Worm (Caenorhabditis elegans) whole organism, L4 larva: ENCODE measurements around the gene gcst-1.

Experiments used
- D1046.2 ChIP-seq: fragments of 200-800 bp; sonication (Bioruptor generic); IDR thresholded peaks from 2 replicates; pipeline ENCODE4 v1.3.6; 2022; ENCODE audit warnings: missing genetic modification characterization, missing compliant biosample characterization
- F10B5.3 ChIP-seq: sonication (generic microtip); optimal IDR thresholded peaks from 2 replicates; lab custom pipeline; 2016; ENCODE audit warnings: mild to moderate bottlenecking, missing genetic modification characterization, missing compliant biosample characterization
- F26F4.8 ChIP-seq: fragments of 200-800 bp; sonication (Bioruptor generic); conservative IDR thresholded peaks from 2 replicates; pipeline ENCODE4 v1.3.6; 2022; ENCODE audit warnings: missing genetic modification characterization, missing compliant biosample characterization
- R02D3.7 ChIP-seq: fragments of 150-350 bp; sonication (generic microtip); optimal IDR thresholded peaks from 3 replicates; lab custom pipeline; 2014; ENCODE audit warnings: missing biosample characterization, missing genetic modification characterization
- Y5F2A.4 ChIP-seq: fragments of 200-800 bp; sonication (Bioruptor generic); optimal IDR thresholded peaks from 2 replicates; lab custom pipeline; 2018; ENCODE audit warnings: mild to moderate bottlenecking, missing genetic modification characterization, missing compliant biosample characterization
- ZK546.5 ChIP-seq, 2 experiments: sonication (generic microtip); optimal IDR thresholded peaks; 2 replicates each; lab custom pipeline; 2017; ENCODE audit warnings: missing biosample characterization in 2 of 2, missing genetic modification characterization in 2 of 2
- aha-1 ChIP-seq: fragments of 150-350 bp; peaks from one replicate; lab custom pipeline; 2014; ENCODE audit warnings: missing biosample characterization, missing genetic modification characterization
- arid-1 ChIP-seq: fragments of 200-800 bp; sonication (Bioruptor generic); conservative IDR thresholded peaks from 2 replicates; pipeline ENCODE4 v1.3.6; 2022; ENCODE audit warnings: missing genetic modification reagents, missing genetic modification characterization, missing compliant biosample characterization
- ceh-20 ChIP-seq: fragments of 200-800 bp; sonication (Bioruptor generic); IDR thresholded peaks from 2 replicates; pipeline ENCODE4 v1.3.6; 2022; ENCODE audit warnings: missing genetic modification reagents, missing genetic modification characterization, missing compliant biosample characterization
- ces-1 ChIP-seq: fragments of 150-350 bp; sonication (generic microtip); optimal IDR thresholded peaks from 4 replicates; lab custom pipeline; 2014; ENCODE audit warnings: missing biosample characterization, missing genetic modification reagents, missing genetic modification characterization
- cey-2 ChIP-seq: sonication (generic microtip); optimal IDR thresholded peaks from 3 replicates; lab custom pipeline; 2017; ENCODE audit warnings: missing genetic modification characterization, mild to moderate bottlenecking, missing compliant biosample characterization, antibody characterized with exemption, borderline replicate concordance; ENCODE audit not compliant: insufficient read depth
- ctbp-1 ChIP-seq: fragments of 200-800 bp; sonication (Bioruptor generic); IDR thresholded peaks from 2 replicates; pipeline ENCODE4 v1.3.6; 2022; ENCODE audit warnings: missing genetic modification reagents, missing genetic modification characterization, missing compliant biosample characterization
- daf-16 ChIP-seq, 3 experiments: sonication (generic microtip); optimal IDR thresholded peaks; 2 replicates each; lab custom pipeline; 2016 to 2017; ENCODE audit warnings: missing genetic modification characterization in 3 of 3, missing genetic modification reagents in 3 of 3, mild to moderate bottlenecking in 2 of 3, missing compliant biosample characterization in 2 of 3, missing biosample characterization in 1 of 3, moderate library complexity in 1 of 3
- daf-19 ChIP-seq: fragments of 200-800 bp; sonication (Bioruptor generic); conservative IDR thresholded peaks from 2 replicates; pipeline ENCODE4 v1.3.6; 2022; ENCODE audit warnings: missing genetic modification characterization, missing compliant biosample characterization
- dmd-9 ChIP-seq: fragments of 200-800 bp; sonication (Bioruptor generic); IDR thresholded peaks from 2 replicates; pipeline ENCODE4 v1.3.6; 2022; ENCODE audit warnings: missing genetic modification reagents, missing genetic modification characterization, missing compliant biosample characterization
- dve-1 ChIP-seq: sonication (generic microtip); optimal IDR thresholded peaks from 2 replicates; lab custom pipeline; 2017; ENCODE audit warnings: antibody characterized with exemption, mild to moderate bottlenecking, missing genetic modification characterization, missing compliant biosample characterization; ENCODE audit not compliant: insufficient read depth
- gei-8 ChIP-seq: fragments of 200-800 bp; sonication (Bioruptor generic); optimal IDR thresholded peaks from 2 replicates; lab custom pipeline; 2018; ENCODE audit warnings: mild to moderate bottlenecking, missing genetic modification characterization, missing compliant biosample characterization
- hif-1 ChIP-seq, 2 experiments: sonication (generic microtip); optimal IDR thresholded peaks; 2 replicates each; lab custom pipeline; 2016 to 2017; ENCODE audit warnings: missing compliant biosample characterization in 2 of 2, missing genetic modification characterization in 2 of 2, missing genetic modification reagents in 2 of 2, missing genotype in 2 of 2, mild to moderate bottlenecking in 1 of 2
- hlh-11 ChIP-seq: fragments of 200-800 bp; sonication (Bioruptor generic); optimal IDR thresholded peaks from 2 replicates; lab custom pipeline; 2018; ENCODE audit warnings: mild to moderate bottlenecking, missing genetic modification characterization, missing compliant biosample characterization
- hlh-30 ChIP-seq: sonication (generic microtip); optimal IDR thresholded peaks from 2 replicates; lab custom pipeline; 2017; ENCODE audit warnings: antibody characterized with exemption, mild to moderate bottlenecking, missing genetic modification characterization, missing compliant biosample characterization; ENCODE audit not compliant: insufficient read depth
- jun-1 ChIP-seq: fragments of 150-350 bp; optimal IDR thresholded peaks from 2 replicates; lab custom pipeline; 2014; ENCODE audit warnings: missing biosample characterization, missing genetic modification reagents, missing genetic modification characterization
- lin-1 ChIP-seq: fragments of 200-800 bp; sonication (Bioruptor generic); IDR thresholded peaks from 2 replicates; pipeline ENCODE4 v1.3.6; 2022; ENCODE audit warnings: missing genetic modification reagents, missing genetic modification characterization, missing compliant biosample characterization
- lin-13 ChIP-seq: fragments of 150-350 bp; optimal IDR thresholded peaks from 2 replicates; lab custom pipeline; 2014; ENCODE audit warnings: missing biosample characterization, missing genetic modification reagents, missing genetic modification characterization
- lin-38 ChIP-seq: fragments of 200-800 bp; sonication (Bioruptor generic); IDR thresholded peaks from 2 replicates; pipeline ENCODE4 v1.3.6; 2022; ENCODE audit warnings: missing genetic modification reagents, missing genetic modification characterization, missing compliant biosample characterization
- lin-39 ChIP-seq: fragments of 150-350 bp; optimal IDR thresholded peaks from 2 replicates; lab custom pipeline; 2014; ENCODE audit warnings: missing biosample characterization, missing genetic modification reagents, missing genetic modification characterization
- madf-5 ChIP-seq, 2 experiments: fragments of 200-800 bp; sonication (Bioruptor generic); IDR thresholded peaks; 2 replicates each; pipeline ENCODE4 v1.3.6; 2022; ENCODE audit warnings: missing compliant biosample characterization in 2 of 2, missing genetic modification characterization in 2 of 2
- mdl-1 ChIP-seq, 2 experiments: fragments of 150-350 bp in 1 of 2; sonication (generic microtip) in 1 of 2; optimal IDR thresholded peaks; 2 replicates each; lab custom pipeline; 2014 to 2017; ENCODE audit warnings: missing biosample characterization in 2 of 2, missing genetic modification characterization in 2 of 2
- mdt-29 ChIP-seq: fragments of 200-800 bp; sonication (Bioruptor generic); IDR thresholded peaks from 2 replicates; pipeline ENCODE4 v1.3.6; 2022; ENCODE audit warnings: missing genetic modification reagents, missing genetic modification characterization, missing compliant biosample characterization
- mes-2 ChIP-seq: sonication (generic microtip); optimal IDR thresholded peaks from 2 replicates; lab custom pipeline; 2016; ENCODE audit warnings: missing genotype, mild to moderate bottlenecking, missing genetic modification characterization, missing compliant biosample characterization; ENCODE audit not compliant: poor library complexity, severe bottlenecking
- mxl-2 ChIP-seq: fragments of 200-800 bp; sonication (Bioruptor generic); conservative IDR thresholded peaks from 2 replicates; pipeline ENCODE4 v1.3.6; 2022; ENCODE audit warnings: missing genetic modification reagents, missing genetic modification characterization, missing compliant biosample characterization
- mxl-3 ChIP-seq: fragments of 200-800 bp; sonication (Bioruptor generic); optimal IDR thresholded peaks from 2 replicates; lab custom pipeline; 2018; ENCODE audit warnings: mild to moderate bottlenecking, missing genetic modification characterization, missing compliant biosample characterization
- nhr-10 ChIP-seq: fragments of 150-350 bp; optimal IDR thresholded peaks from 2 replicates; lab custom pipeline; 2014; ENCODE audit warnings: missing biosample characterization, missing genetic modification characterization
- nhr-102 ChIP-seq: sonication (generic microtip); optimal IDR thresholded peaks from 2 replicates; lab custom pipeline; 2016; ENCODE audit warnings: mild to moderate bottlenecking, missing genetic modification characterization, moderate library complexity, missing compliant biosample characterization
- nhr-11 ChIP-seq: fragments of 150-350 bp; optimal IDR thresholded peaks from 2 replicates; lab custom pipeline; 2014; ENCODE audit warnings: missing biosample characterization, missing genetic modification characterization
- nhr-25 ChIP-seq: sonication (generic microtip); optimal IDR thresholded peaks from 2 replicates; lab custom pipeline; 2017; ENCODE audit warnings: missing genetic modification characterization, mild to moderate bottlenecking, missing compliant biosample characterization, antibody characterized with exemption, moderate library complexity, borderline replicate concordance; ENCODE audit not compliant: insufficient read depth
- nhr-42 ChIP-seq: fragments of 200-800 bp; sonication (Bioruptor generic); IDR thresholded peaks from 2 replicates; pipeline ENCODE4 v1.3.6; 2022; ENCODE audit warnings: missing genetic modification characterization, missing compliant biosample characterization
- nhr-48 ChIP-seq: sonication (generic microtip); optimal IDR thresholded peaks from 2 replicates; lab custom pipeline; 2016; ENCODE audit warnings: mild to moderate bottlenecking, missing genetic modification characterization, missing compliant biosample characterization
- nhr-76 ChIP-seq: fragments of 150-350 bp; optimal IDR thresholded peaks from 2 replicates; lab custom pipeline; 2014; ENCODE audit warnings: missing biosample characterization, missing genetic modification characterization
- nhr-77 ChIP-seq: fragments of 150-350 bp; optimal IDR thresholded peaks from 2 replicates; lab custom pipeline; 2014; ENCODE audit warnings: missing biosample characterization, missing genetic modification characterization
- php-3 ChIP-seq: fragments of 200-800 bp; sonication (Bioruptor generic); IDR thresholded peaks from 2 replicates; pipeline ENCODE4 v1.3.6; 2022; ENCODE audit warnings: missing genetic modification reagents, missing genetic modification characterization, missing compliant biosample characterization
- pqm-1 ChIP-seq: sonication (generic microtip); optimal IDR thresholded peaks from 2 replicates; lab custom pipeline; 2017; ENCODE audit warnings: missing biosample characterization, missing genetic modification characterization
- rbr-2 ChIP-seq: sonication (generic microtip); optimal IDR thresholded peaks from 2 replicates; lab custom pipeline; 2016; ENCODE audit warnings: missing genotype, missing genetic modification characterization, missing compliant biosample characterization
- skn-1 ChIP-seq: fragments of 150-350 bp; optimal IDR thresholded peaks from 2 replicates; lab custom pipeline; 2014; ENCODE audit warnings: missing biosample characterization, missing genetic modification characterization
- snpc-1.2 ChIP-seq: fragments of 200-800 bp; sonication (Bioruptor generic); IDR thresholded peaks from 2 replicates; pipeline ENCODE4 v1.3.6; 2022; ENCODE audit warnings: missing genetic modification reagents, missing genetic modification characterization, missing compliant biosample characterization
- snpc-4 ChIP-seq: fragments of 150-350 bp; optimal IDR thresholded peaks from 2 replicates; lab custom pipeline; 2014; ENCODE audit warnings: missing biosample characterization, missing genetic modification characterization
- spr-1 ChIP-seq: sonication (generic microtip); optimal IDR thresholded peaks from 2 replicates; lab custom pipeline; 2016; ENCODE audit warnings: mild to moderate bottlenecking, missing genetic modification characterization, missing compliant biosample characterization
- tra-1 ChIP-seq: fragments of 200-800 bp; sonication (Bioruptor generic); IDR thresholded peaks from 2 replicates; pipeline ENCODE4 v1.3.6; 2022; ENCODE audit warnings: missing genetic modification reagents, missing genetic modification characterization, missing compliant biosample characterization

The gcst-1 gene

DNA sequence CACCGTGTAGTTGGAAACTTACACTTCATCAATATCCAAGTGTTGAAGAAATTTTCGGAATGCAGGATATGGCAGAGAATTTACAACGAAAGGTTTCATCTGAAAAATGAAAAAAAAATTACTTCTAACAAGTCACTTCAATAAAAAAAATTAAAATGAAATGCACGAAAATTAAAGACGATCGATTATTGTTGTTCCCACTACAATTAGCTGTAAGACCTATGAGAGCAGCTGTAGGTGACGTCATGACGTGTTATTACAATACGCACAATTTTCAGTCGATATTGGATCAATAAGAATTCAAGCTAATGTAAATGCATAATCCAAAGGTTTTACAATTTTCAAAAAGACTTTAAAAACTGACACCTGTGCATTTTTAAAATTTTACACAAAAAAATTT, 47.4 kb downstream of the gcst-1 start, which contains the start of gene C53A3.1:
Gene C53A3.1, minus strand, starts transcription at position 101 of the 400 bp plus-strand sequence.
- no peak for TF ChIP-seq nhr-11
- TF ChIP-seq madf-5 (GFP tag; IDR thresholded peaks at IDR 0.05; lab: Robert Waterston, UW) = no peak
- TF ChIP-seq arid-1 (GFP tag; lab: Robert Waterston, UW) = no peak
- TF ChIP-seq daf-19 (GFP tag; lab: Robert Waterston, UW) = no peak
- no peak for TF ChIP-seq aha-1 (tag; lab: Kevin White, UChicago)
- no peak for TF ChIP-seq ctbp-1 (GFP tag; lab: Robert Waterston, UW)
- TF ChIP-seq lin-13 = no peak
- TF ChIP-seq hif-1 (tag; optimal IDR thresholded peaks at IDR 0.05; lab: Kevin White, UChicago) = no peak
- no peak for TF ChIP-seq dmd-9 (GFP tag; lab: Robert Waterston, UW)
- no peak for TF ChIP-seq R02D3.7
- no peak for TF ChIP-seq ZK546.5 (tag; optimal IDR thresholded peaks at IDR 0.05; lab: Kevin White, UChicago)
- TF ChIP-seq snpc-4 (tag; lab: Kevin White, UChicago) = no peak
- TF ChIP-seq jun-1 (tag; lab: Kevin White, UChicago) = no peak
- no peak for TF ChIP-seq lin-38

DNA sequence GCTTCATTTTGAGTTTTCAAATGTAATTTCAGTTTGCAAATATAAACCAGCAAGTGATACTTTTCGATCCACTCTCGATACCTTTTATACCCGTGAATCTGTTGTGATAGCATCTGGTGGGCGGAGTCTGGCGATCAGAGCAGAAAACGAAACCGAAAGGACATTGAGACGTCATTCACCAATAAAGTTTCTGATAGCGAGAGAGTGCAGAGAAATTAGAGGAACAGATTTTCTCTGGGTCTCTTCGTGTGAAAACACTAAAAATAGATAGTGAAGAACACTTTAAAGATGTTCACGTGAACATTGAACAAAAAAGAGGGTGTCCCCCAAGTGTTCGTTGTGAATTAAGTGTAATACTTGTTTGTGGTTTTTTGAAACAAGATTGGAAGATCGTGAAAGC, 51.1 kb downstream of the gcst-1 start, which contains the start of gene pgph-3:
Gene pgph-3, minus strand, starts transcription at position 60 of the 400 bp plus-strand sequence.
- TF ChIP-seq mxl-3 (GFP tag; lab: Kevin White, UChicago) (peak; percentile 71), Y5F2A.4 (no peak), nhr-76 (peak; percentile 69), nhr-77 (tag; lab: Kevin White, UChicago) (peak; percentile 85), mdt-29 (no peak), mdl-1 (tag; optimal IDR thresholded peaks at IDR 0.05; lab: Kevin White, UChicago) (peak; percentile 75 to 94), skn-1 (tag; lab: Kevin White, UChicago) (no peak), snpc-1.2 (no peak), arid-1 (GFP tag; lab: Robert Waterston, UW) (no peak; the same call in 1 of the 2 replicates), nhr-25 (tag; lab: Kevin White, UChicago) (peak; percentile 61), lin-39 (tag; lab: Kevin White, UChicago) (no peak), mxl-2 (peak; percentile 93), D1046.2 (GFP tag; lab: Robert Waterston, UW) (no peak), tra-1 (peak; percentile 67; the same call in 1 of the 2 replicates), ces-1 (GFP tag; lab: Kevin White, UChicago) (no peak), nhr-102 (tag; lab: Kevin White, UChicago) (peak; percentile 78), hlh-11 (tag; lab: Kevin White, UChicago) (peak; percentile 97), nhr-10 (peak; percentile 60), aha-1 (tag; lab: Kevin White, UChicago) (peak; percentile 51), ceh-20 (GFP tag; lab: Robert Waterston, UW) (peak; percentile 75), F26F4.8 (GFP tag; lab: Robert Waterston, UW) (no peak), lin-38 (peak; percentile 38), spr-1 (peak; percentile 26), nhr-11 (peak; percentile 32), pqm-1 (tag; lab: Kevin White, UChicago) (peak; percentile 59), lin-1 (GFP tag; lab: Robert Waterston, UW) (peak; percentile 91), mes-2 (no peak), rbr-2 (tag; lab: Kevin White, UChicago) (no peak), daf-16 (GFP tag; optimal IDR thresholded peaks at IDR 0.05; lab: Kevin White, UChicago) (peak; percentile 10 to 66), daf-16 (tag; optimal IDR thresholded peaks at IDR 0.05; lab: Kevin White, UChicago) (peak; percentile 85), nhr-48 (tag; lab: Kevin White, UChicago) (peak; percentile 93), hlh-30 (tag; lab: Kevin White, UChicago) (peak; percentile 84), php-3 (GFP tag; lab: Robert Waterston, UW) (peak; percentile 84), nhr-42 (GFP tag; lab: Robert Waterston, UW) (no peak), F10B5.3 (no peak), cey-2 (peak; percentile 80), gei-8 (GFP tag; lab: Kevin White, UChicago) (peak; percentile 7), dve-1 (tag; lab: Kevin White, UChicago) (peak; percentile 94)
